Fruit fly (Drosophila melanogaster) whole organism, prepupa: Measurements from ENCODE around the gene TBC1D16.

Experiments used
- Blimp-1 ChIP-seq: fragments of 200-800 bp; sonication (Bioruptor generic); optimal IDR thresholded peaks from 3 replicates; lab custom pipeline; 2017; ENCODE audit warnings: missing biosample characterization, missing genetic modification characterization, mild to moderate bottlenecking, moderate library complexity, missing genetic modification reagents
- CG10631 ChIP-seq: fragments of 200-800 bp; sonication (Bioruptor generic); optimal IDR thresholded peaks from 2 replicates; lab custom pipeline; 2016; ENCODE audit warnings: missing biosample characterization, missing genetic modification characterization
- CG10669 ChIP-seq: fragments of 200-800 bp; sonication (Bioruptor generic); optimal IDR thresholded peaks from 3 replicates; lab custom pipeline; 2018; ENCODE audit warnings: missing biosample characterization, mild to moderate bottlenecking, missing genetic modification characterization, moderate library complexity
- CG11294 ChIP-seq: fragments of 200-800 bp; sonication (Bioruptor generic); IDR thresholded peaks from 2 replicates; pipeline ENCODE4 v1.3.6; 2022; ENCODE audit warnings: missing biosample characterization, missing genetic modification characterization
- CG11762 ChIP-seq: fragments of 200-800 bp; sonication (Bioruptor generic); optimal IDR thresholded peaks from 3 replicates; lab custom pipeline; 2016; ENCODE audit warnings: missing biosample characterization, missing genetic modification characterization; ENCODE audit not compliant: insufficient read depth
- CG11902 ChIP-seq: fragments of 200-800 bp; sonication (Bioruptor generic); optimal IDR thresholded peaks from 3 replicates; lab custom pipeline; 2016; ENCODE audit warnings: missing biosample characterization, missing genetic modification characterization
- CG15336 ChIP-seq: fragments of 200-800 bp; sonication (Bioruptor generic); IDR thresholded peaks from 2 replicates; pipeline ENCODE4 v1.3.6; 2022; ENCODE audit warnings: missing biosample characterization, missing genetic modification characterization
- CG1621 ChIP-seq: fragments of 200-800 bp; sonication (Bioruptor generic); optimal IDR thresholded peaks from 3 replicates; lab custom pipeline; 2018; ENCODE audit warnings: missing biosample characterization, mild to moderate bottlenecking, missing genetic modification characterization
- CG16779 ChIP-seq: fragments of 200-800 bp; sonication (Bioruptor generic); optimal IDR thresholded peaks from 3 replicates; lab custom pipeline; 2017; ENCODE audit warnings: missing biosample characterization, mild to moderate bottlenecking, missing genetic modification characterization
- CG3032 ChIP-seq: fragments of 200-800 bp; optimal IDR thresholded peaks from 2 replicates; lab custom pipeline; 2019; ENCODE audit warnings: missing biosample characterization, mild to moderate bottlenecking, missing genetic modification characterization, moderate library complexity
- CG31627 ChIP-seq: fragments of 200-800 bp; sonication (Bioruptor generic); optimal IDR thresholded peaks from 3 replicates; lab custom pipeline; 2016; ENCODE audit warnings: missing biosample characterization, missing genetic modification characterization
- CG32006 ChIP-seq: fragments of 200-800 bp; sonication (Bioruptor generic); optimal IDR thresholded peaks from 3 replicates; lab custom pipeline; 2017; ENCODE audit warnings: missing biosample characterization, mild to moderate bottlenecking, missing genetic modification characterization
- CG34406 ChIP-seq: fragments of 200-800 bp; sonication (Bioruptor generic); optimal IDR thresholded peaks from 3 replicates; lab custom pipeline; 2016; ENCODE audit warnings: missing biosample characterization, missing genetic modification characterization
- CG3919 ChIP-seq: fragments of 200-800 bp; sonication (Bioruptor generic); optimal IDR thresholded peaks from 3 replicates; lab custom pipeline; 2016; ENCODE audit warnings: missing biosample characterization, missing genetic modification characterization
- CG4318 ChIP-seq: fragments of 200-800 bp; sonication (Bioruptor generic); optimal IDR thresholded peaks from 3 replicates; lab custom pipeline; 2017; ENCODE audit warnings: missing biosample characterization, mild to moderate bottlenecking, missing genetic modification characterization
- CG6792 ChIP-seq: fragments of 200-800 bp; sonication (Bioruptor generic); optimal IDR thresholded peaks from 3 replicates; lab custom pipeline; 2016; ENCODE audit warnings: missing biosample characterization, missing genetic modification characterization
- CG6808 ChIP-seq: fragments of 200-800 bp; sonication (Bioruptor generic); optimal IDR thresholded peaks from 3 replicates; lab custom pipeline; 2017; ENCODE audit warnings: missing biosample characterization, missing genetic modification characterization, mild to moderate bottlenecking, moderate library complexity, missing genetic modification reagents
- CG7368 ChIP-seq: fragments of 200-800 bp; sonication (Bioruptor generic); optimal IDR thresholded peaks from 3 replicates; lab custom pipeline; 2016; ENCODE audit warnings: missing biosample characterization, missing genetic modification characterization
- CG8632 ChIP-seq: fragments of 200-800 bp; sonication (Bioruptor generic); optimal IDR thresholded peaks from 3 replicates; lab custom pipeline; 2016; ENCODE audit warnings: missing biosample characterization, missing genetic modification characterization
- Eip78C ChIP-seq: fragments of 200-800 bp; sonication (Bioruptor generic); peaks from one replicate; lab custom pipeline; 2016; ENCODE audit warnings: missing biosample characterization, missing genetic modification characterization
- Eip93F ChIP-seq: fragments of 200-800 bp; sonication (Bioruptor generic); optimal IDR thresholded peaks from 2 replicates; lab custom pipeline; 2016; ENCODE audit warnings: missing biosample characterization, mild to moderate bottlenecking, missing genetic modification characterization
- Ets21C ChIP-seq: fragments of 200-800 bp; sonication (Bioruptor generic); optimal IDR thresholded peaks from 3 replicates; lab custom pipeline; 2016; ENCODE audit warnings: missing biosample characterization, missing genetic modification characterization
- Gug ChIP-seq: fragments of 200-800 bp; sonication (Bioruptor generic); IDR thresholded peaks from 2 replicates; pipeline ENCODE4 v1.3.6; 2022; ENCODE audit warnings: missing biosample characterization, missing genetic modification characterization
- Hr39 ChIP-seq: fragments of 200-800 bp; sonication (Bioruptor generic); optimal IDR thresholded peaks from 2 replicates; lab custom pipeline; 2016; ENCODE audit warnings: missing biosample characterization, missing genetic modification characterization
- Lpt ChIP-seq: fragments of 200-800 bp; sonication (Bioruptor generic); optimal IDR thresholded peaks from 3 replicates; lab custom pipeline; 2016; ENCODE audit warnings: missing biosample characterization, missing genetic modification characterization
- Met ChIP-seq: fragments of 200-800 bp; sonication (Bioruptor generic); optimal IDR thresholded peaks from 3 replicates; lab custom pipeline; 2016; ENCODE audit warnings: missing biosample characterization, missing genetic modification characterization
- OdsH ChIP-seq: fragments of 200-800 bp; sonication (Bioruptor generic); optimal IDR thresholded peaks from 3 replicates; lab custom pipeline; 2016; ENCODE audit warnings: missing biosample characterization, missing genetic modification characterization
- Smox ChIP-seq: fragments of 200-800 bp; sonication (Bioruptor generic); optimal IDR thresholded peaks from 3 replicates; lab custom pipeline; 2016; ENCODE audit warnings: missing biosample characterization, missing genetic modification characterization
- Sox102F ChIP-seq: fragments of 200-800 bp; sonication (Bioruptor generic); optimal IDR thresholded peaks from 2 replicates; lab custom pipeline; 2016; ENCODE audit warnings: missing biosample characterization, mild to moderate bottlenecking, missing genetic modification characterization
- Sox14 ChIP-seq: fragments of 200-800 bp; sonication (Bioruptor generic); optimal IDR thresholded peaks from 3 replicates; lab custom pipeline; 2016; ENCODE audit warnings: missing biosample characterization, missing genetic modification characterization
- Sox15 ChIP-seq: fragments of 200-800 bp; sonication (Bioruptor generic); optimal IDR thresholded peaks from 3 replicates; lab custom pipeline; 2016; ENCODE audit warnings: missing biosample characterization, missing genetic modification characterization
- achi ChIP-seq: fragments of 200-800 bp; sonication (Bioruptor generic); optimal IDR thresholded peaks from 3 replicates; lab custom pipeline; 2016; ENCODE audit warnings: missing biosample characterization, missing genetic modification characterization
- acj6 ChIP-seq: fragments of 200-800 bp; sonication (Bioruptor generic); optimal IDR thresholded peaks from 3 replicates; lab custom pipeline; 2016; ENCODE audit warnings: missing biosample characterization, missing genetic modification characterization
- cyc ChIP-seq: fragments of 200-800 bp; sonication (Bioruptor generic); optimal IDR thresholded peaks from 3 replicates; lab custom pipeline; 2016; ENCODE audit warnings: missing biosample characterization, missing genetic modification characterization
- dsx ChIP-seq: fragments of 200-800 bp; optimal IDR thresholded peaks from 3 replicates; lab custom pipeline; 2019; ENCODE audit warnings: missing biosample characterization, mild to moderate bottlenecking, missing genetic modification characterization, moderate library complexity; ENCODE audit not compliant: poor library complexity, severe bottlenecking
- eg ChIP-seq: fragments of 200-800 bp; sonication (Bioruptor generic); IDR thresholded peaks from 3 replicates; pipeline ENCODE4 v1.3.6; 2022; ENCODE audit warnings: missing biosample characterization, missing genetic modification characterization
- esn ChIP-seq: fragments of 200-800 bp; sonication (Bioruptor generic); optimal IDR thresholded peaks from 2 replicates; lab custom pipeline; 2016; ENCODE audit warnings: missing biosample characterization, mild to moderate bottlenecking, missing genetic modification characterization, moderate library complexity
- fd59A ChIP-seq: fragments of 200-800 bp; sonication (Bioruptor generic); optimal IDR thresholded peaks from 2 replicates; lab custom pipeline; 2017; ENCODE audit warnings: missing biosample characterization, mild to moderate bottlenecking, missing genetic modification characterization, missing genetic modification reagents
- fd85E ChIP-seq: fragments of 200-800 bp; sonication (Bioruptor generic); optimal IDR thresholded peaks from 3 replicates; lab custom pipeline; 2016; ENCODE audit warnings: missing biosample characterization, missing genetic modification characterization
- fkh ChIP-seq: fragments of 200-800 bp; sonication (Bioruptor generic); optimal IDR thresholded peaks from 3 replicates; lab custom pipeline; 2017; ENCODE audit warnings: missing biosample characterization, mild to moderate bottlenecking, missing genetic modification characterization, moderate library complexity
- net ChIP-seq: fragments of 200-800 bp; sonication (Bioruptor generic); optimal IDR thresholded peaks from 3 replicates; lab custom pipeline; 2016; ENCODE audit warnings: missing biosample characterization, missing genetic modification characterization
- pdm3 ChIP-seq: fragments of 200-800 bp; sonication (Bioruptor generic); optimal IDR thresholded peaks from 3 replicates; lab custom pipeline; 2016; ENCODE audit warnings: missing biosample characterization, missing genetic modification characterization
- spab ChIP-seq: fragments of 200-800 bp; sonication (Bioruptor generic); optimal IDR thresholded peaks from 2 replicates; lab custom pipeline; 2017; ENCODE audit warnings: missing biosample characterization, mild to moderate bottlenecking, missing genetic modification characterization, missing genetic modification reagents
- ss ChIP-seq, 2 experiments: fragments of 200-800 bp; sonication (Bioruptor generic); optimal IDR thresholded peaks; 2 replicates in 1 of 2; 3 replicates in 1 of 2; lab custom pipeline; 2017 to 2018; ENCODE audit warnings: mild to moderate bottlenecking in 2 of 2, missing biosample characterization in 2 of 2, missing genetic modification characterization in 2 of 2, moderate library complexity in 1 of 2
- topi ChIP-seq: fragments of 200-800 bp; sonication (Bioruptor generic); optimal IDR thresholded peaks from 3 replicates; lab custom pipeline; 2016; ENCODE audit warnings: missing biosample characterization, missing genetic modification characterization
- vri ChIP-seq: fragments of 200-800 bp; sonication (Bioruptor generic); optimal IDR thresholded peaks from 3 replicates; lab custom pipeline; 2016; ENCODE audit warnings: missing biosample characterization, mild to moderate bottlenecking, missing genetic modification characterization

TBC1D16 gene

dm6 chr2L:10430802-10431476, 4.5 kb downstream of the TBC1D16 start, which contains the start of the genes Bug22 and TfIIB (continued):
- TF ChIP-seq Sox15 (GFP tag; lab: Kevin White, UChicago) (peak; percentile 41), CG10669 (no peak), topi (GFP tag; lab: Kevin White, UChicago) (peak; percentile 69), vri (GFP tag; lab: Kevin White, UChicago) (no peak), CG4318 (no peak), CG11294 (GFP tag; lab: Robert Waterston, UW) (no peak), OdsH (GFP tag; lab: Kevin White, UChicago) (no peak), CG11902 (GFP tag; lab: Kevin White, UChicago) (no peak), CG3919 (GFP tag; lab: Kevin White, UChicago) (no peak), Met (GFP tag; lab: Kevin White, UChicago) (no peak), Sox14 (GFP tag; lab: Kevin White, UChicago) (no peak), CG11762 (GFP tag; lab: Kevin White, UChicago) (no peak)

dm6 chr2L:10428528-10428927, 6.9 kb downstream of the TBC1D16 start, which contains the start of gene CG5188:
Gene CG5188 (plus strand): TSS chr2L:10428829.
- TF ChIP-seq fd85E, result no peak
- TF ChIP-seq Smox (GFP tag; lab: Kevin White, UChicago), result no peak
- no peak for TF ChIP-seq fd59A (GFP tag; lab: Kevin White, UChicago)
- no peak for TF ChIP-seq Eip93F (GFP tag; lab: Kevin White, UChicago)
- peak in 1 of 2 experiments; percentile 1 for TF ChIP-seq ss (GFP tag; optimal IDR thresholded peaks at IDR 0.05; lab: Kevin White, UChicago)
- TF ChIP-seq CG10669, result no peak
- peak; percentile 15 for TF ChIP-seq Hr39
- peak; percentile 23 for TF ChIP-seq cyc (GFP tag; lab: Kevin White, UChicago)
- no peak for TF ChIP-seq fkh (GFP tag; lab: Kevin White, UChicago)
- TF ChIP-seq Sox14 (GFP tag; lab: Kevin White, UChicago), result peak; percentile 22
- peak; percentile 69 for TF ChIP-seq CG15336 (GFP tag; lab: Robert Waterston, UW)
- no peak for TF ChIP-seq net (GFP tag; lab: Kevin White, UChicago)
- TF ChIP-seq CG11294 (GFP tag; lab: Robert Waterston, UW), result no peak
- no peak for TF ChIP-seq CG32006 (GFP tag; lab: Kevin White, UChicago)
- TF ChIP-seq CG8632 (GFP tag; lab: Kevin White, UChicago), result no peak
- peak; percentile 4 for TF ChIP-seq Lpt
- peak; percentile 16 for TF ChIP-seq CG31627 (GFP tag; lab: Kevin White, UChicago)
- no peak for TF ChIP-seq CG11902 (GFP tag; lab: Kevin White, UChicago)
- no peak for TF ChIP-seq CG10631 (GFP tag; lab: Kevin White, UChicago)
- TF ChIP-seq dsx, result no peak
- TF ChIP-seq Met (GFP tag; lab: Kevin White, UChicago), result no peak
- TF ChIP-seq CG11762 (GFP tag; lab: Kevin White, UChicago), result peak; percentile 35
- TF ChIP-seq pdm3 (GFP tag; lab: Kevin White, UChicago), result no peak
- peak; percentile 51 for TF ChIP-seq OdsH (GFP tag; lab: Kevin White, UChicago)
- no peak for TF ChIP-seq CG34406
- TF ChIP-seq CG6792 (GFP tag; lab: Kevin White, UChicago), result peak; percentile 35
- TF ChIP-seq spab, result no peak
- TF ChIP-seq CG6808 (GFP tag; lab: Kevin White, UChicago), result no peak
- 0 out of 2 replicates have a peak, but pooled peaks have one; percentile 9 for TF ChIP-seq Gug
- TF ChIP-seq CG7368 (GFP tag; lab: Kevin White, UChicago), result no peak
- TF ChIP-seq Blimp-1 (GFP tag; lab: Kevin White, UChicago), result no peak
- no peak for TF ChIP-seq CG1621 (tag; lab: Kevin White, UChicago)
- no peak for TF ChIP-seq vri (GFP tag; lab: Kevin White, UChicago)
- peak; percentile 52 for TF ChIP-seq CG3032 (tag; lab: Kevin White, UChicago)
- no peak for TF ChIP-seq CG16779 (tag; lab: Kevin White, UChicago)
- TF ChIP-seq eg (GFP tag; lab: Robert Waterston, UW), result no peak; the same call in 2 of the 3 replicates
- no peak for TF ChIP-seq CG3919 (GFP tag; lab: Kevin White, UChicago)
- TF ChIP-seq acj6 (GFP tag; lab: Kevin White, UChicago), result peak; percentile 37
- no peak for TF ChIP-seq Ets21C (GFP tag; lab: Kevin White, UChicago)
- TF ChIP-seq Eip78C, result peak; percentile 82
- peak; percentile 45 for TF ChIP-seq topi (GFP tag; lab: Kevin White, UChicago)
- no peak for TF ChIP-seq Sox102F (GFP tag; lab: Kevin White, UChicago)
- peak; percentile 64 for TF ChIP-seq esn (GFP tag; lab: Kevin White, UChicago)
- TF ChIP-seq achi, result no peak
- no peak for TF ChIP-seq CG4318
